Fruit fly (Drosophila melanogaster) whole organism, embryonic: ENCODE results near the gene CG14015.
A peak's percentile ranks its signal among the peaks of the same experiment; 100 is the strongest.

Experiments used
- C15 ChIP-seq: fragments of 200-800 bp; sonication (Bioruptor generic); IDR thresholded peaks from 3 replicates; pipeline ENCODE4 v1.3.6; 2022; ENCODE audit warnings: missing biosample characterization, missing genetic modification characterization
- CG10431 ChIP-seq: fragments of 200-800 bp; sonication (Bioruptor generic); optimal IDR thresholded peaks from 3 replicates; lab custom pipeline; 2018; ENCODE audit warnings: missing biosample characterization, mild to moderate bottlenecking, missing genetic modification characterization
- CG10565 ChIP-seq: fragments of 200-800 bp; sonication (Bioruptor generic); optimal IDR thresholded peaks from 3 replicates; lab custom pipeline; 2016; ENCODE audit warnings: missing biosample characterization, mild to moderate bottlenecking, missing genetic modification characterization
- CG10959 ChIP-seq: fragments of 200-800 bp; sonication (Bioruptor generic); IDR thresholded peaks from 2 replicates; pipeline ENCODE4 v1.3.6; 2022; ENCODE audit warnings: missing biosample characterization, missing genetic modification characterization
- CG11723 ChIP-seq: fragments of 200-800 bp; sonication (Bioruptor generic); optimal IDR thresholded peaks from 2 replicates; lab custom pipeline; 2017; ENCODE audit warnings: missing biosample characterization, mild to moderate bottlenecking, missing genetic modification characterization
- CG12071 ChIP-seq: fragments of 200-800 bp; sonication (Bioruptor generic); optimal IDR thresholded peaks from 3 replicates; lab custom pipeline; 2018; ENCODE audit warnings: missing biosample characterization, mild to moderate bottlenecking, missing genetic modification characterization
- CG12104 ChIP-seq: fragments of 200-800 bp; sonication (Bioruptor generic); optimal IDR thresholded peaks from 3 replicates; lab custom pipeline; 2016; ENCODE audit warnings: missing biosample characterization, missing genetic modification characterization
- CG12942 ChIP-seq: fragments of 200-800 bp; sonication (Bioruptor generic); optimal IDR thresholded peaks from 3 replicates; lab custom pipeline; 2016; ENCODE audit warnings: missing biosample characterization, missing genetic modification characterization
- CG13894 ChIP-seq: fragments of 200-800 bp; sonication (Bioruptor generic); optimal IDR thresholded peaks from 3 replicates; lab custom pipeline; 2018; ENCODE audit warnings: missing biosample characterization, mild to moderate bottlenecking, missing genetic modification characterization, moderate library complexity
- CG15696 ChIP-seq: fragments of 200-800 bp; sonication (Bioruptor generic); optimal IDR thresholded peaks from 2 replicates; lab custom pipeline; 2019; ENCODE audit warnings: missing biosample characterization, mild to moderate bottlenecking, missing genetic modification characterization, moderate library complexity
- CG16813 ChIP-seq: fragments of 200-800 bp; sonication (Bioruptor generic); IDR thresholded peaks from 3 replicates; pipeline ENCODE4 v1.3.6; 2022; ENCODE audit warnings: missing biosample characterization, missing genetic modification characterization; ENCODE audit not compliant: partially characterized antibody
- CG16863 ChIP-seq: fragments of 200-800 bp; sonication (Bioruptor generic); optimal IDR thresholded peaks from 3 replicates; lab custom pipeline; 2016; ENCODE audit warnings: missing biosample characterization, missing genetic modification characterization
- CG17361 ChIP-seq: fragments of 200-800 bp; sonication (Bioruptor generic); IDR thresholded peaks from 3 replicates; pipeline ENCODE4 v1.3.6; 2022; ENCODE audit warnings: missing biosample characterization, missing genetic modification characterization
- CG17385 ChIP-seq: fragments of 200-800 bp; sonication (Bioruptor generic); optimal IDR thresholded peaks from 3 replicates; lab custom pipeline; 2018; ENCODE audit warnings: missing biosample characterization, mild to moderate bottlenecking, missing genetic modification characterization
- CG30403 ChIP-seq: fragments of 200-800 bp; sonication (Bioruptor generic); optimal IDR thresholded peaks from 3 replicates; lab custom pipeline; 2016; ENCODE audit warnings: missing biosample characterization, missing genetic modification characterization
- CG3065 ChIP-seq: fragments of 200-800 bp; sonication (Bioruptor generic); optimal IDR thresholded peaks from 2 replicates; lab custom pipeline; 2016; ENCODE audit warnings: missing biosample characterization, missing genetic modification characterization
- CG32532 ChIP-seq: fragments of 200-800 bp; sonication (Bioruptor generic); IDR thresholded peaks from 2 replicates; pipeline ENCODE4 v1.3.6; 2022; ENCODE audit warnings: missing biosample characterization, missing genetic modification characterization
- CG3838 ChIP-seq: fragments of 200-800 bp; sonication (Bioruptor generic); optimal IDR thresholded peaks from 3 replicates; lab custom pipeline; 2016; ENCODE audit warnings: missing biosample characterization, missing genetic modification characterization
- CG4360 ChIP-seq: fragments of 200-800 bp; sonication (Bioruptor generic); IDR thresholded peaks from 2 replicates; pipeline ENCODE4 v1.3.6; 2022; ENCODE audit warnings: missing biosample characterization, missing genetic modification characterization
- CG43689 ChIP-seq: fragments of 200-800 bp; sonication (Bioruptor generic); IDR thresholded peaks from 2 replicates; pipeline ENCODE4 v1.3.6; 2022; ENCODE audit warnings: missing biosample characterization, missing genetic modification characterization
- CG4730 ChIP-seq: fragments of 200-800 bp; sonication (Bioruptor generic); IDR thresholded peaks from 2 replicates; pipeline ENCODE4 v1.3.6; 2022; ENCODE audit warnings: missing biosample characterization, missing genetic modification characterization
- CG5180 ChIP-seq: fragments of 200-800 bp; sonication (Bioruptor generic); optimal IDR thresholded peaks from 3 replicates; lab custom pipeline; 2017; ENCODE audit warnings: missing biosample characterization, missing genetic modification characterization, mild to moderate bottlenecking, moderate library complexity, missing genetic modification reagents
- CG6272 ChIP-seq: fragments of 200-800 bp; sonication (Bioruptor generic); IDR thresholded peaks from 2 replicates; pipeline ENCODE4 v1.3.6; 2022; ENCODE audit warnings: missing biosample characterization, missing genetic modification characterization
- CG6791 ChIP-seq: fragments of 200-800 bp; sonication (Bioruptor generic); IDR thresholded peaks from 3 replicates; pipeline ENCODE4 v1.3.6; 2022; ENCODE audit warnings: missing biosample characterization, missing genetic modification characterization; ENCODE audit not compliant: partially characterized antibody
- CG6813 ChIP-seq: fragments of 200-800 bp; sonication (Bioruptor generic); optimal IDR thresholded peaks from 2 replicates; lab custom pipeline; 2017; ENCODE audit warnings: missing biosample characterization, missing genetic modification characterization, mild to moderate bottlenecking, moderate library complexity, missing genetic modification reagents
- CG7271 ChIP-seq: fragments of 200-800 bp; sonication (Bioruptor generic); optimal IDR thresholded peaks from 2 replicates; lab custom pipeline; 2018; ENCODE audit warnings: missing biosample characterization, mild to moderate bottlenecking, missing genetic modification characterization, moderate library complexity
- CG7839 ChIP-seq: fragments of 200-800 bp; sonication (Bioruptor generic); optimal IDR thresholded peaks from 3 replicates; lab custom pipeline; 2018; ENCODE audit warnings: missing biosample characterization, mild to moderate bottlenecking, missing genetic modification characterization, moderate library complexity
- CG8089 ChIP-seq: fragments of 200-800 bp; sonication (Bioruptor generic); optimal IDR thresholded peaks from 3 replicates; lab custom pipeline; 2016; ENCODE audit warnings: missing biosample characterization, missing genetic modification characterization
- Camta ChIP-seq: fragments of 200-800 bp; sonication (Bioruptor generic); optimal IDR thresholded peaks from 2 replicates; lab custom pipeline; 2016; ENCODE audit warnings: missing biosample characterization, missing genetic modification characterization
- E2f1 ChIP-seq: fragments of 200-800 bp; sonication (Bioruptor generic); IDR thresholded peaks from 2 replicates; pipeline ENCODE4 v1.3.6; 2022; ENCODE audit warnings: missing biosample characterization, missing genetic modification characterization
- Fer2 ChIP-seq: fragments of 200-800 bp; sonication (Bioruptor generic); optimal IDR thresholded peaks from 2 replicates; lab custom pipeline; 2018; ENCODE audit warnings: missing biosample characterization, mild to moderate bottlenecking, missing genetic modification characterization, moderate library complexity
- H15 ChIP-seq: fragments of 200-800 bp; sonication (Bioruptor generic); IDR thresholded peaks from 3 replicates; pipeline ENCODE4 v1.3.6; 2022; ENCODE audit warnings: missing biosample characterization, missing genetic modification characterization
- Med ChIP-seq: fragments of 200-800 bp; sonication (Bioruptor generic); peaks from one replicate; lab custom pipeline; 2016; ENCODE audit warnings: missing biosample characterization, missing genetic modification characterization, mild to moderate bottlenecking, inconsistent platforms, moderate library complexity
- Mrtf ChIP-seq: fragments of 200-800 bp; sonication (Bioruptor generic); IDR thresholded peaks from 3 replicates; pipeline ENCODE4 v1.3.6; 2022; ENCODE audit warnings: missing biosample characterization, missing genetic modification characterization
- Nf-YA ChIP-seq: fragments of 200-800 bp; sonication (Bioruptor generic); IDR thresholded peaks from 2 replicates; pipeline ENCODE4 v1.3.6; 2022; ENCODE audit warnings: missing biosample characterization, missing genetic modification characterization
- Nf-YC ChIP-seq: fragments of 200-800 bp; optimal IDR thresholded peaks from 3 replicates; lab custom pipeline; 2019; ENCODE audit warnings: missing biosample characterization, mild to moderate bottlenecking, missing genetic modification characterization, moderate library complexity
- Ptx1 ChIP-seq: fragments of 200-800 bp; sonication (Bioruptor generic); IDR thresholded peaks from 2 replicates; pipeline ENCODE4 v1.3.6; 2022; ENCODE audit warnings: missing biosample characterization, missing genetic modification characterization
- Ravus ChIP-seq: fragments of 200-800 bp; sonication (Bioruptor generic); IDR thresholded peaks from 2 replicates; pipeline ENCODE4 v1.3.6; 2022; ENCODE audit warnings: missing biosample characterization, missing genetic modification characterization
- bigmax ChIP-seq: fragments of 200-800 bp; sonication (Bioruptor generic); optimal IDR thresholded peaks from 2 replicates; lab custom pipeline; 2018; ENCODE audit warnings: missing biosample characterization, mild to moderate bottlenecking, missing genetic modification characterization
- dan ChIP-seq: fragments of 200-800 bp; sonication (Bioruptor generic); IDR thresholded peaks from 2 replicates; pipeline ENCODE4 v1.3.6; 2022; ENCODE audit warnings: missing biosample characterization, missing genetic modification characterization
- danr ChIP-seq: fragments of 200-800 bp; sonication (Bioruptor generic); IDR thresholded peaks from 2 replicates; pipeline ENCODE4 v1.3.6; 2022; ENCODE audit warnings: missing biosample characterization, missing genetic modification characterization
- gem ChIP-seq: fragments of 200-800 bp; sonication (Bioruptor generic); optimal IDR thresholded peaks from 2 replicates; lab custom pipeline; 2019; ENCODE audit warnings: missing biosample characterization, mild to moderate bottlenecking, missing genetic modification characterization, moderate library complexity
- h ChIP-seq: fragments of >200 bp; optimal IDR thresholded peaks from 2 replicates; lab custom pipeline; 2017
- hth ChIP-seq: fragments of >200 bp; optimal IDR thresholded peaks from 2 replicates; lab custom pipeline; 2017; ENCODE audit warnings: inconsistent platforms
- lab ChIP-seq: fragments of 200-800 bp; sonication (Bioruptor generic); optimal IDR thresholded peaks from 3 replicates; lab custom pipeline; 2017; ENCODE audit warnings: missing biosample characterization, missing genetic modification characterization, mild to moderate bottlenecking, moderate library complexity, missing genetic modification reagents
- nau ChIP-seq: fragments of 200-800 bp; sonication (Bioruptor generic); optimal IDR thresholded peaks from 3 replicates; lab custom pipeline; 2017; ENCODE audit warnings: missing biosample characterization, mild to moderate bottlenecking, missing genetic modification characterization, missing genetic modification reagents
- odd ChIP-seq: fragments of 200-800 bp; sonication (Bioruptor generic); optimal IDR thresholded peaks from 2 replicates; lab custom pipeline; 2017; ENCODE audit warnings: missing biosample characterization, mild to moderate bottlenecking, missing genetic modification characterization
- prd ChIP-seq, 3 experiments: fragments of >200 bp in 2 of 3; fragments of 200-800 bp in 1 of 3; sonication (Bioruptor generic) in 1 of 3; optimal IDR thresholded peaks in 2 of 3; IDR thresholded peaks in 1 of 3; 2 replicates in 2 of 3; 3 replicates in 1 of 3; pipeline versions ENCODE4 v1.3.6 to Lab custom; 2017 to 2022; ENCODE audit warnings: missing biosample characterization in 1 of 3, missing genetic modification characterization in 1 of 3
- seq ChIP-seq: fragments of 200-800 bp; sonication (Bioruptor generic); IDR thresholded peaks from 2 replicates; pipeline ENCODE4 v1.3.6; 2022; ENCODE audit warnings: missing biosample characterization, missing genetic modification characterization
- sr ChIP-seq: fragments of 200-800 bp; sonication (Bioruptor generic); IDR thresholded peaks from 3 replicates; pipeline ENCODE4 v1.3.6; 2022; ENCODE audit warnings: missing biosample characterization, missing genetic modification characterization
- zf30C ChIP-seq: fragments of 200-800 bp; sonication (Bioruptor generic); optimal IDR thresholded peaks from 3 replicates; lab custom pipeline; 2018; ENCODE audit warnings: missing biosample characterization, mild to moderate bottlenecking, missing genetic modification characterization

CG14015 gene

DNA sequence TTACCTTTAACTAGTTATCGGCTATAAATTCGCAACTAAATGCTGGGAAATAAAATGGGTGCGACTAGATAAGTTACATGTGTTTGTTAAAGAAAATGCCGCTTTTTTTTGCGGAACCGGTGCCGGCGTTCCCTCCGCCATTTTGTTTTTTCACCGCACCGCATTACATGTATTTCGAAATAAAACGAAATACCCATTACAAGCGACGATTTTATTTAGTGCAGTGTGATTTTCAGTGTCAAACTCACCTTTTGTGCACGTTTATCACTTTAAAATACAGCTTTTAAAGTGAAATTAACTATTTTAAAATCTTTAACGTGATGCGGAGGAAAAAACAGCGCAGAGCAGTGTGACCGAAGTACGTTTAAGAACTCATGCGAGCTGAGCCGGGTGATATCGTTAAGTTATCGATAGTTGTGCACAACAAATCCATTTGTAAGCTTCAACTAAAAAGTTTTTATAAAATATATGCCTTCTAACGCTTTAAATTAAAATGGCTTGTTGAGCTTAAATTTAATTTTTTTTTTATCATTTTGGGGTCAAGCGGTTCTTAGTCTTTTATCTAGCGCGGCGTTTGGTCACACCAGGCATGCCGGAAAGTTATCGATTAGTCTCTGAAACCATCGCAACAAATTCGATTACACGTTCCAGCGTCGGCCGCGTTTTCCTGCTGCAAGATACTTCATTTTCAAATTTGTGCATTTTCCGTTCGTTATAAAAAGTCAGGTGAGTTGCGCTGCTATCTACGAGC, 3.1 kb upstream of the CG14015 start, which contains the start of the genes Hel25E and Lam (continued):
- TF ChIP-seq Camta (GFP tag; lab: Kevin White, UChicago) (no peak), CG6272 (no peak), h (lab: Kevin White, UChicago) (no peak), hth (no peak), CG8089 (GFP tag; lab: Kevin White, UChicago) (no peak), CG17385 (GFP tag; lab: Kevin White, UChicago) (no peak), CG3838 (GFP tag; lab: Kevin White, UChicago) (no peak), CG10959 (GFP tag; lab: Robert Waterston, UW) (no peak), Mrtf (GFP tag; lab: Robert Waterston, UW) (no peak), CG12071 (GFP tag; lab: Kevin White, UChicago) (no peak), Ravus (GFP tag; lab: Robert Waterston, UW) (no peak), CG6813 (GFP tag; lab: Kevin White, UChicago) (no peak), CG4360 (GFP tag; lab: Robert Waterston, UW) (no peak), CG13894 (tag; lab: Kevin White, UChicago) (no peak), danr (GFP tag; lab: Robert Waterston, UW) (no peak), CG10431 (GFP tag; lab: Kevin White, UChicago) (no peak), CG30403 (peak; percentile 12), H15 (GFP tag; lab: Robert Waterston, UW) (no peak), dan (GFP tag; lab: Robert Waterston, UW) (no peak), prd (optimal IDR thresholded peaks at IDR 0.05; lab: Kevin White, UChicago) (no peak), prd (GFP tag; IDR thresholded peaks at IDR 0.05; lab: Robert Waterston, UW) (no peak), CG4730 (GFP tag; lab: Robert Waterston, UW) (no peak), lab (GFP tag; lab: Kevin White, UChicago) (no peak), CG17361 (GFP tag; lab: Robert Waterston, UW) (no peak; the same call in 2 of the 3 replicates), gem (no peak), CG15696 (tag; lab: Kevin White, UChicago) (no peak), odd (GFP tag; lab: Kevin White, UChicago) (no peak), seq (no peak), Med (peak; percentile 81), CG11723 (GFP tag; lab: Kevin White, UChicago) (no peak), CG10565 (no peak), Fer2 (tag; lab: Kevin White, UChicago) (no peak), CG43689 (GFP tag; lab: Robert Waterston, UW) (no peak), Nf-YC (tag; lab: Kevin White, UChicago) (no peak), bigmax (GFP tag; lab: Kevin White, UChicago) (no peak), C15 (no peak), CG16813 (GFP tag; lab: Robert Waterston, UW) (peak; percentile 88), CG7839 (no peak), Nf-YA (no peak), CG6791 (GFP tag; lab: Robert Waterston, UW) (peak; percentile 81), CG32532 (GFP tag; lab: Robert Waterston, UW) (no peak), zf30C (GFP tag; lab: Kevin White, UChicago) (no peak), CG5180 (GFP tag; lab: Kevin White, UChicago) (no peak), sr (no peak), CG12942 (no peak), CG12104 (GFP tag; lab: Kevin White, UChicago) (peak; percentile 9), CG7271 (no peak), CG16863 (no peak), Ptx1 (no peak), E2f1 (GFP tag; lab: Robert Waterston, UW) (peak; percentile 14; the same call in 1 of the 2 replicates), nau (GFP tag; lab: Kevin White, UChicago) (no peak), CG3065 (GFP tag; lab: Kevin White, UChicago) (no peak)
